Worm (Caenorhabditis elegans) whole organism, L1 larva: Measurements from ENCODE around the gene F19G12.1.

Source experiments
- aha-1 ChIP-seq: fragments of 150-350 bp; optimal IDR thresholded peaks from 2 replicates; lab custom pipeline; 2014; ENCODE audit warnings: missing biosample characterization, missing genetic modification characterization
- dsc-1 ChIP-seq: sonication (generic microtip); optimal IDR thresholded peaks from 2 replicates; lab custom pipeline; 2016; ENCODE audit warnings: mild to moderate bottlenecking, missing genetic modification characterization, missing compliant biosample characterization
- efl-1 ChIP-seq, 4 experiments: fragments of 150-350 bp; optimal IDR thresholded peaks in 3 of 4; peaks in 1 of 4; 1 replicate in 1 of 4; 2 replicates in 3 of 4; lab custom pipeline; 2014; ENCODE audit warnings: missing biosample characterization in 2 of 4, missing genetic modification characterization in 2 of 4, missing genetic modification reagents in 2 of 4
- fos-1 ChIP-seq: fragments of 150-350 bp; optimal IDR thresholded peaks from 2 replicates; lab custom pipeline; 2014; ENCODE audit warnings: missing biosample characterization, missing genetic modification characterization
- pag-3 ChIP-seq: sonication (generic microtip); optimal IDR thresholded peaks from 2 replicates; lab custom pipeline; 2017; ENCODE audit warnings: missing genetic modification characterization, mild to moderate bottlenecking, missing compliant biosample characterization, antibody characterized with exemption, borderline replicate concordance; ENCODE audit not compliant: insufficient read depth
- ztf-11 ChIP-seq, 2 experiments: sonication (generic microtip); optimal IDR thresholded peaks; 2 replicates each; lab custom pipeline; 2016 to 2017; ENCODE audit warnings: missing genetic modification characterization in 2 of 2, missing biosample characterization in 1 of 2, missing compliant biosample characterization in 1 of 2

DNA sequence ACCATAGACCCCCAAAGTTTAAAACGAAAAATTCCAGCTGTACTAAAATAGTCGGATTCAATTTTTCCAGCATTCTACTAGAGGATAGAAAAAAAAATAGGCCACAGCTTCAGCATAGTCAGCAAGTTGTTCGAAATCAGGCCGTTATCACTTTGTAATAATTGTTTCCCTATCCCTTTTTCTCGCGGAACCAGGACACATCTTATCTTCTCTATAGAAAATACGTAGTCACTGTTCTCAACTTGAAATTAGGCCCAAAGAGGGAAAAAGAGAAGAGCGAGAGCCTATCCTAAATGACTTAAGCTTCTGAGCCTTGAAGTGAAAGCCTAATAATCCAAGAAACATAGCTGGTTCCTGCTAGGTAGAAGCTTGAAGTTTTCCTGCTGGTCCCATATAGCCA, 14.9 kb downstream of the F19G12.1 start:
- no peak for TF ChIP-seq ztf-11 (tag; optimal IDR thresholded peaks at IDR 0.05; lab: Kevin White, UChicago)
- no peak for TF ChIP-seq pag-3 (tag; lab: Kevin White, UChicago)
- TF ChIP-seq fos-1 (tag; lab: Kevin White, UChicago): no peak
- no peak for TF ChIP-seq aha-1 (tag; lab: Kevin White, UChicago)
- TF ChIP-seq efl-1 (optimal IDR thresholded peaks at IDR 0.05; lab: Kevin White, UChicago): no peak
- no peak for TF ChIP-seq efl-1 (GFP tag; optimal IDR thresholded peaks at IDR 0.05 in 1 of 2; lab: Kevin White, UChicago)
- no peak for TF ChIP-seq dsc-1
